Worm (Caenorhabditis elegans) whole organism, L2 larva: ENCODE results near the gene clec-86.

Experiments used
- ama-1 ChIP-seq: fragments of 150-350 bp; optimal IDR thresholded peaks from 2 replicates; lab custom pipeline; 2018; ENCODE audit warnings: inconsistent platforms
- fos-1 ChIP-seq: fragments of 150-350 bp; optimal IDR thresholded peaks from 2 replicates; lab custom pipeline; 2014; ENCODE audit warnings: missing biosample characterization, missing genetic modification characterization
- lin-39 ChIP-seq: fragments of 150-350 bp; optimal IDR thresholded peaks from 2 replicates; lab custom pipeline; 2014; ENCODE audit warnings: missing biosample characterization, missing genetic modification reagents, missing genetic modification characterization
- mbf-1 ChIP-seq: sonication (generic microtip); optimal IDR thresholded peaks from 2 replicates; lab custom pipeline; 2017; ENCODE audit warnings: missing biosample characterization, missing genetic modification characterization
- nhr-11 ChIP-seq: fragments of 150-350 bp; optimal IDR thresholded peaks from 2 replicates; lab custom pipeline; 2014; ENCODE audit warnings: missing biosample characterization, missing genetic modification characterization
- nhr-12 ChIP-seq: fragments of 150-350 bp; optimal IDR thresholded peaks from 2 replicates; lab custom pipeline; 2014; ENCODE audit warnings: missing biosample characterization, missing genetic modification characterization
- nhr-237 ChIP-seq: fragments of 150-350 bp; optimal IDR thresholded peaks from 2 replicates; lab custom pipeline; 2014; ENCODE audit warnings: missing biosample characterization, missing genetic modification characterization
- nhr-6 ChIP-seq: fragments of 150-350 bp; optimal IDR thresholded peaks from 2 replicates; lab custom pipeline; 2014; ENCODE audit warnings: missing biosample characterization, missing genetic modification characterization
- nhr-77 ChIP-seq: fragments of 150-350 bp; optimal IDR thresholded peaks from 2 replicates; lab custom pipeline; 2014; ENCODE audit warnings: missing biosample characterization, missing genetic modification characterization
- snpc-4 ChIP-seq: fragments of 150-350 bp; optimal IDR thresholded peaks from 2 replicates; lab custom pipeline; 2014; ENCODE audit warnings: missing biosample characterization, missing genetic modification characterization
- unc-62 ChIP-seq: fragments of 150-350 bp; optimal IDR thresholded peaks from 2 replicates; lab custom pipeline; 2014; ENCODE audit warnings: missing biosample characterization, missing genetic modification reagents, missing genetic modification characterization
- ztf-1 ChIP-seq: fragments of 200-800 bp; sonication (Bioruptor generic); conservative IDR thresholded peaks from 2 replicates; pipeline ENCODE4 v1.3.6; 2022; ENCODE audit warnings: missing genetic modification characterization, missing compliant biosample characterization
- ztf-11 ChIP-seq: sonication (generic microtip); optimal IDR thresholded peaks from 2 replicates; lab custom pipeline; 2017; ENCODE audit warnings: missing biosample characterization, missing genetic modification characterization

DNA sequence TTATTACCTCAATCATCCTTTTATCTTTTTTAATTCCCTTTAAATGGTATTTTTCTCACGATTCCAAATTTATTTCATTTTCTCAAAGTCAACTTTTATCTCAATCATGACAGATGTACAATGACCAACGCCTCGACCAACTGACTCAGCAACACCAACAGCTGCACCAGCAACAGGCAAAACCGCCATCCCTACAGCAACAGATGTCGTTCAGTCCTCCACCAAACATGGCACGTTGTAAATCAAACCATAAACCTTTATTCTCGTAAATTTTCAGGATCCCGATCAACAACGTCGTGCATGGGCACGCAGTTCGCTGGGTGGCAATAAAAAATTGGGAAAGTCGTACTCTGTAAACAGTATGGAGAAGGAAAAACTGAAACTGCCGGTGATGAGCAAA, 23.1 kb downstream of the clec-86 start:
- no peak for TF ChIP-seq ztf-1 (GFP tag; lab: Robert Waterston, UW)
- TF ChIP-seq fos-1: no peak
- no peak for TF ChIP-seq nhr-6 (tag; lab: Kevin White, UChicago)
- TF ChIP-seq snpc-4 (tag; lab: Kevin White, UChicago): no peak
- no peak for TF ChIP-seq unc-62 (GFP tag; lab: Kevin White, UChicago)
- TF ChIP-seq nhr-11 (tag; lab: Kevin White, UChicago): no peak
- no peak for TF ChIP-seq ztf-11
- TF ChIP-seq lin-39: no peak
- no peak for TF ChIP-seq nhr-237 (tag; lab: Kevin White, UChicago)
- TF ChIP-seq ama-1: no peak
- TF ChIP-seq nhr-12: no peak
- TF ChIP-seq nhr-77 (tag; lab: Kevin White, UChicago): no peak
- TF ChIP-seq mbf-1 (tag; lab: Kevin White, UChicago): no peak
